Worm (Caenorhabditis elegans): ENCODE results near the gene srw-95.

ce11 chrIV:4821843-4822242, 10.0 kb downstream of the srw-95 start:
- TF ChIP-seq nhr-237 (tag; optimal IDR thresholded peaks at IDR 0.05) (no peak), drap-1 (GFP tag; optimal IDR thresholded peaks at IDR 0.05) (no peak), mep-1 (tag; optimal IDR thresholded peaks at IDR 0.05) (no peak), snpc-4 (tag; optimal IDR thresholded peaks at IDR 0.05) (no peak), unc-62 (GFP tag; optimal IDR thresholded peaks at IDR 0.05) (no peak), ztf-11 (tag; optimal IDR thresholded peaks at IDR 0.05) (no peak), unc-39 (tag; optimal IDR thresholded peaks at IDR 0.05) (no peak), nhr-12 (tag; optimal IDR thresholded peaks at IDR 0.05) (no peak), nhr-76 (tag; optimal IDR thresholded peaks at IDR 0.05) (no peak)
